Fruit fly (Drosophila melanogaster): ENCODE results near the gene spn-D.
A peak's percentile ranks its signal among the peaks of the same experiment; 100 is the strongest.

Gene spn-D

DNA sequence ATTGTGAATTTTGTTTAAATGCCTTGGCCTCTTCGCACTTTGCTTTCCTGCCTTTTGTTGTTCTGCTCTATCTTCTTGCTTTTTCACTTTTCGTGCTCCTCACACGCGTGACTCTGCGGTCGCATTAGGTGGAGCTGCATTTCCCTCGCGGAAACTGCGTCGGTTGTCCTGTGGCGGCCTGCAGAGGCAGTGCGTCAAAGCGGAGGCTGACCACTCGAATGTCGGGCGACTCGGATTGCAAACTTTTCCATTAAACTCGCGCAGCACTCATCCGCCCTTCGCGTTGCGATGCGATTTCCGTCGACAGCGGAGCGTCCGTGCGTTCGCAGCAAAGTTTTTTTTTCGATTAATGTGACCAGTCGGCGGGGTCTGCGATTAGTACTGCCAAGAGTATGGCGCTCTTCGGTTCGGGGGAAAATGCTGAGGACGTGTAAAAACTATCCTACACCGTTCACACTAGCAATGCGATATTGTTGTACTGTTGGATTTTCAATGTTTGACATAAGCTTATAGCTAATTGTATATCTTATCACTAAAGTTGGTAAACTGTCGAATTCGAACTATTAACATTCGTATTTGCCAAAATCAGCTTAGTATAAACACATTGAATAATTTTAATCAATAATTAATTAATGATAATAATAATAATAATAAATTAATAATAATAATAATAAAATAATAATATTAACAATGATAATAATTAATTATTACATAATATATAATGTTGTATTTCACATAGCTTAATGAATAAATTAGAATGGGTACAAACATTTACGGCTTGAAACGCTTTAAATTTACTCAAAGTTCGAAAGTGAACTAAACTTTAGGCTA lies 14.6 kb upstream of the spn-D start, which contains the start of gene CG6051 (continued):
- TF ChIP-seq crc (GFP tag; optimal IDR thresholded peaks at IDR 0.05) (no peak), pfk (GFP tag; optimal IDR thresholded peaks at IDR 0.05) (peak; percentile 48), GATAe (GFP tag; conservative IDR thresholded peaks at IDR 0.05) (no peak), D19B (GFP tag; optimal IDR thresholded peaks at IDR 0.05) (peak; percentile 16), Vsx1 (GFP tag; optimal IDR thresholded peaks at IDR 0.05) (peak; percentile 6), pita (GFP tag; optimal IDR thresholded peaks at IDR 0.05) (no peak), CG17612 (GFP tag; IDR thresholded peaks at IDR 0.05) (no peak), gsb-n (tag; optimal IDR thresholded peaks at IDR 0.05) (no peak), CG12104 (GFP tag; optimal IDR thresholded peaks at IDR 0.05) (peak; percentile 37), Doc2 (GFP tag; IDR thresholded peaks at IDR 0.05) (no peak), aop (GFP tag; IDR thresholded peaks at IDR 0.05) (no peak), mam (GFP tag; optimal IDR thresholded peaks at IDR 0.05) (peak; percentile 63), CG7372 (GFP tag; IDR thresholded peaks at IDR 0.05) (no peak), CG2120 (GFP tag; optimal IDR thresholded peaks at IDR 0.05) (peak; percentile 69), Bgb (GFP tag; IDR thresholded peaks at IDR 0.05; ENCODE audit: partially characterized antibody) (no peak)

DNA sequence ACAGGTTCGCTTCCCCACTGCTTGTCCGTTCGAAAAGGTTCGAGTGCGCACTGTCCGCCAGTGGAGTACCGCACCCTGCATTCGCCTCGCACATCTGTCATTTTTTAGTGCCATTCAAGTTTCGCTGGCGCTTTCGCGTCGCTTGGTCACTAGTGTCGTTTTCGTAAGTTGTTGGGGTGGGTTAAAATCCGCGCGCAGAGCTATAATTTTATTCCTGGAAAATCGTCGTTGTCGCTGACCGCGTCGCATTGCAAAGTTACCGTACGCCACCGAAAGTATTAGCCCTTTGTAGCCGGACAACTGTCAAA lies 14.0 kb upstream of the spn-D start, which contains the start of gene Men-b:
TSS of gene Men-b (plus strand) at position 147 of the 308 bp plus-strand sequence.
- TF ChIP-seq Spps (tag; optimal IDR thresholded peaks at IDR 0.05): no peak
- peak; percentile 23 for TF ChIP-seq HmgD (GFP tag; optimal IDR thresholded peaks at IDR 0.05)
- no peak for TF ChIP-seq Side (GFP tag; optimal IDR thresholded peaks at IDR 0.05)
- peak; percentile 79 for TF ChIP-seq CG33213 (GFP tag; optimal IDR thresholded peaks at IDR 0.05)
- TF ChIP-seq crp (GFP tag; optimal IDR thresholded peaks at IDR 0.05): no peak
- no peak for TF ChIP-seq CG4820 (GFP tag; optimal IDR thresholded peaks at IDR 0.05)
- TF ChIP-seq Bdp1 (GFP tag; optimal IDR thresholded peaks at IDR 0.05): no peak
- TF ChIP-seq maf-S (GFP tag; optimal IDR thresholded peaks at IDR 0.05): no peak
- no peak for TF ChIP-seq CG15011 (GFP tag; optimal IDR thresholded peaks at IDR 0.05)
- TF ChIP-seq chm (GFP tag; IDR thresholded peaks at IDR 0.05): peak; percentile 55; the same call in 1 of the 2 replicates
- no peak for TF ChIP-seq dmrt99B (tag; optimal IDR thresholded peaks at IDR 0.05)
- no peak for TF ChIP-seq aop (GFP tag; IDR thresholded peaks at IDR 0.05)
- peak; percentile 87 for TF ChIP-seq Med (GFP tag)
- TF ChIP-seq pum (GFP tag; optimal IDR thresholded peaks at IDR 0.05): no peak
- no peak for TF ChIP-seq H2.0 (GFP tag; IDR thresholded peaks at IDR 0.05)
- peak; percentile 22 for TF ChIP-seq CG2116 (GFP tag; optimal IDR thresholded peaks at IDR 0.05)
- TF ChIP-seq chinmo (GFP tag; IDR thresholded peaks at IDR 0.05; ENCODE audit: partially characterized antibody): peak; percentile 15; the same call in 1 of the 4 replicates
- peak; percentile 67; the same call in 1 of the 2 replicates for TF ChIP-seq CG42726 (GFP tag; IDR thresholded peaks at IDR 0.05; ENCODE audit: partially characterized antibody)
- no peak for TF ChIP-seq YL-1 (GFP tag; optimal IDR thresholded peaks at IDR 0.05)
- TF ChIP-seq twi (tag; optimal IDR thresholded peaks at IDR 0.05): no peak
- TF ChIP-seq Rfx (GFP tag; IDR thresholded peaks at IDR 0.05): peak; percentile 39
- TF ChIP-seq pzg (GFP tag; optimal IDR thresholded peaks at IDR 0.05): peak; percentile 99
- no peak for TF ChIP-seq wek (GFP tag; optimal IDR thresholded peaks at IDR 0.05)
- no peak for TF ChIP-seq CG8290 (GFP tag; optimal IDR thresholded peaks at IDR 0.05)
- peak in 1 of 2 experiments; percentile 83 for TF ChIP-seq CG8290 (tag; optimal IDR thresholded peaks at IDR 0.05)
- TF ChIP-seq GATAe (GFP tag; conservative IDR thresholded peaks at IDR 0.05): no peak
- TF ChIP-seq CG10565 (GFP tag; optimal IDR thresholded peaks at IDR 0.05): no peak
- no peak for TF ChIP-seq bcd (GFP tag; optimal IDR thresholded peaks at IDR 0.05)
- no peak for TF ChIP-seq jigr1 (GFP tag; IDR thresholded peaks at IDR 0.05)
- no peak; the same call in 3 of the 4 replicates for TF ChIP-seq Gug (GFP tag; IDR thresholded peaks at IDR 0.05)
- TF ChIP-seq CG12942 (GFP tag; optimal IDR thresholded peaks at IDR 0.05): no peak
- TF ChIP-seq CkIIα-i1 (GFP tag; IDR thresholded peaks at IDR 0.05): no peak
- TF ChIP-seq CG14014 (GFP tag; IDR thresholded peaks at IDR 0.05): 0 out of 2 replicates have a peak, but pooled peaks have one; percentile 13
- no peak for TF ChIP-seq CG30431 (GFP tag; optimal IDR thresholded peaks at IDR 0.05)
- TF ChIP-seq pita (GFP tag; optimal IDR thresholded peaks at IDR 0.05): peak; percentile 97
- no peak for TF ChIP-seq Mad (GFP tag; optimal IDR thresholded peaks at IDR 0.05)
- peak; percentile 53 for TF ChIP-seq CG17186 (GFP tag; optimal IDR thresholded peaks at IDR 0.05)

Data from whole organism, embryonic.